Comparison of ENCODE assay signal across 6 worm cellular contexts in the genomic region with DNA sequence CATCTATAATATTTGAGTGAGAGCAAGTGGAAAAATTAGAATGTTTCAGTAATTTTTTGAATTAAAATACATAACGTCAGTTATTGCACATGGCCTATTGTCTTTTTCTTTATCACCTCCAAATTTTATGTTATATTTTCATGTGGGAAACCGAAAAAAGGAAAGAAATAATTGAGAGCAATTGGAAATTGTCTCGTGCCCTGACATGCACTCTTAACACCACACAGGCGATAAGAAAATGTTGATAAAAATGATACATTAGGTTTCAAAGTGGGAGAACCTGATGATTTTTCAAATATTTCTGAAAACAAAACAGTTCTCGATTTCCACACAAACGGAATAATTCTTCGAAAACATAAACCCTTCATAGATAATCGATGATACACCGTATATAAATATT.
TF ChIP-seq lines count a peak whose summit lies in the region.

A gene (minus strand): TSS at position 73 of the 400 bp plus-strand sequence.

TF ChIP-seq in whole organism, L1 larva, 84 proteins besides CTCF, POLR2A, EP300 and RAD21 (continues in another document):
- TF ChIP-seq unc-62 (GFP tag; optimal IDR thresholded peaks at IDR 0.05; lab: Kevin White, UChicago) (no peak), pqm-1 (tag; optimal IDR thresholded peaks at IDR 0.05; lab: Kevin White, UChicago) (peak; percentile 19), hlh-4 (tag; optimal IDR thresholded peaks at IDR 0.05; lab: Kevin White, UChicago) (no peak), nhr-90 (tag; optimal IDR thresholded peaks at IDR 0.05; lab: Kevin White, UChicago; ENCODE audit: poor library complexity) (peak; percentile 8), snu-23 (GFP tag; optimal IDR thresholded peaks at IDR 0.05; lab: Kevin White, UChicago) (no peak), unc-30 (tag; optimal IDR thresholded peaks at IDR 0.05; lab: Kevin White, UChicago) (no peak), sup-37 (GFP tag; optimal IDR thresholded peaks at IDR 0.05; lab: Kevin White, UChicago) (no peak), tlp-1 (tag; optimal IDR thresholded peaks at IDR 0.05; lab: Kevin White, UChicago) (no peak), snpc-4 (tag; optimal IDR thresholded peaks at IDR 0.05; lab: Kevin White, UChicago) (no peak), efl-1 (optimal IDR thresholded peaks at IDR 0.05; lab: Kevin White, UChicago) (no peak), efl-1 (GFP tag; optimal IDR thresholded peaks at IDR 0.05 in 1 of 2; lab: Kevin White, UChicago) (peak in 1 of 2 experiments; percentile 27), ceh-88 (GFP tag; IDR thresholded peaks at IDR 0.05; lab: Robert Waterston, UW) (no peak), lin-35 (GFP tag; optimal IDR thresholded peaks at IDR 0.05; lab: Kevin White, UChicago) (peak in 1 of 2 experiments; percentile 53), hlh-17 (GFP tag; optimal IDR thresholded peaks at IDR 0.05; lab: Kevin White, UChicago; ENCODE audit: borderline replicate concordance) (no peak)

TF ChIP-seq in whole organism, L2 larva, 48 proteins besides CTCF, POLR2A, EP300 and RAD21:
- TF ChIP-seq fos-1 (tag; optimal IDR thresholded peaks at IDR 0.05; lab: Kevin White, UChicago) (peak; percentile 59), ztf-11 (tag; optimal IDR thresholded peaks at IDR 0.05; lab: Kevin White, UChicago) (no peak), nhr-129 (tag; optimal IDR thresholded peaks at IDR 0.05; lab: Kevin White, UChicago) (no peak), crh-2 (tag; optimal IDR thresholded peaks at IDR 0.05; lab: Kevin White, UChicago) (peak; percentile 62), mdl-1 (tag; optimal IDR thresholded peaks at IDR 0.05; lab: Kevin White, UChicago) (peak in 1 of 2 experiments; percentile 27), sma-9 (GFP tag; optimal IDR thresholded peaks at IDR 0.05; lab: Kevin White, UChicago) (peak; percentile 31), sma-9 (tag; optimal IDR thresholded peaks at IDR 0.05; lab: Kevin White, UChicago) (no peak)

TF ChIP-seq in whole organism, L3 larva, 47 proteins besides CTCF, POLR2A, EP300 and RAD21:
- TF ChIP-seq pqm-1 (tag; optimal IDR thresholded peaks at IDR 0.05; lab: Kevin White, UChicago) (peak; percentile 66), elt-2 (tag; optimal IDR thresholded peaks at IDR 0.05; lab: Kevin White, UChicago) (peak; percentile 86), mdl-1 (tag; optimal IDR thresholded peaks at IDR 0.05; lab: Kevin White, UChicago) (no peak), lsy-12 (tag; optimal IDR thresholded peaks at IDR 0.05; lab: Kevin White, UChicago) (no peak)

TF ChIP-seq in whole organism, L4 larva, 104 proteins besides CTCF, POLR2A, EP300 and RAD21 (continues in another document):
- TF ChIP-seq lsy-2 (tag; optimal IDR thresholded peaks at IDR 0.05; lab: Kevin White, UChicago) (no peak), tra-1 (GFP tag; IDR thresholded peaks at IDR 0.05; lab: Robert Waterston, UW) (0 out of 2 replicates have a peak, but pooled peaks have one; percentile 16), dve-1 (tag; optimal IDR thresholded peaks at IDR 0.05; lab: Kevin White, UChicago; ENCODE audit: insufficient read depth) (peak; percentile 68), hlh-11 (tag; optimal IDR thresholded peaks at IDR 0.05; lab: Kevin White, UChicago) (peak; percentile 72), nhr-42 (GFP tag; IDR thresholded peaks at IDR 0.05; lab: Robert Waterston, UW) (no peak), hlh-30 (tag; optimal IDR thresholded peaks at IDR 0.05; lab: Kevin White, UChicago; ENCODE audit: insufficient read depth) (peak; percentile 59), mep-1 (tag; optimal IDR thresholded peaks at IDR 0.05; lab: Kevin White, UChicago) (peak; percentile 38), attf-4 (tag; optimal IDR thresholded peaks at IDR 0.05; lab: Kevin White, UChicago) (no peak), daf-16 (GFP tag; optimal IDR thresholded peaks at IDR 0.05; lab: Kevin White, UChicago) (no peak), daf-16 (tag; optimal IDR thresholded peaks at IDR 0.05; lab: Kevin White, UChicago) (peak; percentile 75), dmd-6 (GFP tag; IDR thresholded peaks at IDR 0.05; lab: Robert Waterston, UW) (peak; percentile 75), lin-38 (GFP tag; IDR thresholded peaks at IDR 0.05; lab: Robert Waterston, UW) (0 out of 2 replicates have a peak, but pooled peaks have one; percentile 13), mxl-3 (GFP tag; optimal IDR thresholded peaks at IDR 0.05; lab: Kevin White, UChicago) (peak; percentile 40), duxl-1 (tag; optimal IDR thresholded peaks at IDR 0.05; lab: Kevin White, UChicago; ENCODE audit: poor library complexity) (peak; percentile 20), arid-1 (GFP tag; conservative IDR thresholded peaks at IDR 0.05; lab: Robert Waterston, UW) (0 out of 2 replicates have a peak, but pooled peaks have one; percentile 32), lin-39 (tag; optimal IDR thresholded peaks at IDR 0.05; lab: Kevin White, UChicago) (no peak), F44E2.7 (GFP tag; IDR thresholded peaks at IDR 0.05; lab: Robert Waterston, UW) (no peak), T20F7.1 (GFP tag; optimal IDR thresholded peaks at IDR 0.05; lab: Kevin White, UChicago) (peak; percentile 35), aha-1 (tag; lab: Kevin White, UChicago) (peak; percentile 77), mdl-1 (tag; optimal IDR thresholded peaks at IDR 0.05; lab: Kevin White, UChicago) (peak in 1 of 2 experiments; percentile 78)

TF ChIP-seq in whole organism, late embryonic, 69 proteins besides CTCF, POLR2A, EP300 and RAD21:
- TF ChIP-seq elt-2 (tag; optimal IDR thresholded peaks at IDR 0.05; lab: Kevin White, UChicago) (peak; percentile 25), ceh-22 (tag; optimal IDR thresholded peaks at IDR 0.05; lab: Kevin White, UChicago) (no peak)
TF ChIP-seq in whole organism, late embryonic: peak in this region for 1.

TF ChIP-seq in whole organism, young adult, 124 proteins besides CTCF, POLR2A, EP300 and RAD21:
- TF ChIP-seq snpc-3.4 (tag; optimal IDR thresholded peaks at IDR 0.05; lab: Kevin White, UChicago) (peak; percentile 8), him-1 (tag; optimal IDR thresholded peaks at IDR 0.05; lab: Kevin White, UChicago) (no peak), cebp-1 (GFP tag; IDR thresholded peaks at IDR 0.05; lab: Robert Waterston, UW) (no peak), cebp-1 (tag; optimal IDR thresholded peaks at IDR 0.05; lab: Kevin White, UChicago) (peak; percentile 50), lag-1 (GFP tag; IDR thresholded peaks at IDR 0.05; lab: Robert Waterston, UW) (no peak), nhr-80 (tag; optimal IDR thresholded peaks at IDR 0.05; lab: Kevin White, UChicago) (peak; percentile 88), snpc-4 (GFP tag; optimal IDR thresholded peaks at IDR 0.05; lab: Kevin White, UChicago) (no peak), snpc-4 (tag; optimal IDR thresholded peaks at IDR 0.05; lab: Kevin White, UChicago) (no peak), pha-4 (tag; optimal IDR thresholded peaks at IDR 0.05; lab: Kevin White, UChicago) (no peak), dpl-1 (GFP tag; optimal IDR thresholded peaks at IDR 0.05; lab: Kevin White, UChicago) (no peak), attf-3 (GFP tag; conservative IDR thresholded peaks at IDR 0.05; lab: Robert Waterston, UW) (no peak), zfh-2 (GFP tag; conservative IDR thresholded peaks at IDR 0.05; lab: Robert Waterston, UW) (no peak), tbx-9 (tag; optimal IDR thresholded peaks at IDR 0.05; lab: Kevin White, UChicago; ENCODE audit: borderline replicate concordance) (no peak), madf-3 (GFP tag; IDR thresholded peaks at IDR 0.05; lab: Robert Waterston, UW) (0 out of 2 replicates have a peak, but pooled peaks have one; percentile 14), ceh-40 (GFP tag; IDR thresholded peaks at IDR 0.05; lab: Robert Waterston, UW) (no peak), ztf-26 (tag; optimal IDR thresholded peaks at IDR 0.05; lab: Kevin White, UChicago) (no peak), chd-7 (tag; optimal IDR thresholded peaks at IDR 0.05; lab: Kevin White, UChicago) (no peak), ceh-58 (GFP tag; IDR thresholded peaks at IDR 0.05; lab: Robert Waterston, UW) (no peak), ekl-4 (GFP tag; IDR thresholded peaks at IDR 0.05; lab: Robert Waterston, UW) (no peak), mxl-1 (tag; optimal IDR thresholded peaks at IDR 0.05; lab: Kevin White, UChicago) (no peak), dpff-1 (tag; optimal IDR thresholded peaks at IDR 0.05; lab: Kevin White, UChicago) (no peak), rcor-1 (GFP tag; IDR thresholded peaks at IDR 0.05; lab: Robert Waterston, UW) (no peak), nhr-179 (tag; optimal IDR thresholded peaks at IDR 0.05; lab: Kevin White, UChicago) (no peak), lin-54 (GFP tag; optimal IDR thresholded peaks at IDR 0.05; lab: Kevin White, UChicago) (no peak), atf-7 (tag; optimal IDR thresholded peaks at IDR 0.05; lab: Kevin White, UChicago) (no peak), B0019.2 (GFP tag; conservative IDR thresholded peaks at IDR 0.05; lab: Robert Waterston, UW) (no peak), ceh-27 (GFP tag; optimal IDR thresholded peaks at IDR 0.05; lab: Kevin White, UChicago) (no peak), F57C9.4 (tag; optimal IDR thresholded peaks at IDR 0.05; lab: Kevin White, UChicago) (no peak), mel-28 (tag; optimal IDR thresholded peaks at IDR 0.05; lab: Kevin White, UChicago; ENCODE audit: borderline replicate concordance) (no peak), ztf-25 (GFP tag; IDR thresholded peaks at IDR 0.05; lab: Robert Waterston, UW) (no peak), B0261.1 (tag; optimal IDR thresholded peaks at IDR 0.05; lab: Kevin White, UChicago) (no peak), attf-6 (GFP tag; IDR thresholded peaks at IDR 0.05; lab: Robert Waterston, UW) (no peak)
